Worm (Caenorhabditis elegans) whole organism, young adult: Measurements from ENCODE around the gene ZK1010.10.

ENCODE experiments used
- B0336.3 ChIP-seq: fragments of 200-800 bp; sonication (Bioruptor generic); IDR thresholded peaks from 2 replicates; pipeline ENCODE4 v1.3.6; 2022; ENCODE audit warnings: missing genetic modification characterization, missing compliant biosample characterization
- C17E4.6 ChIP-seq: fragments of 200-800 bp; sonication (Bioruptor generic); IDR thresholded peaks from 2 replicates; pipeline ENCODE4 v1.3.6; 2022; ENCODE audit warnings: missing genetic modification reagents, missing genetic modification characterization, missing compliant biosample characterization
- D2030.7 ChIP-seq: fragments of 200-800 bp; sonication (Bioruptor generic); IDR thresholded peaks from 2 replicates; pipeline ENCODE4 v1.3.6; 2022; ENCODE audit warnings: missing genetic modification reagents, missing genetic modification characterization, missing compliant biosample characterization
- F23B12.7 ChIP-seq: sonication (generic microtip); optimal IDR thresholded peaks from 2 replicates; lab custom pipeline; 2017; ENCODE audit warnings: missing genetic modification characterization, mild to moderate bottlenecking, missing compliant biosample characterization, antibody characterized with exemption, moderate library complexity; ENCODE audit not compliant: insufficient read depth
- F33H1.4 ChIP-seq: fragments of 200-800 bp; sonication (Bioruptor generic); IDR thresholded peaks from 2 replicates; pipeline ENCODE4 v1.3.6; 2022; ENCODE audit warnings: missing genetic modification reagents, missing genetic modification characterization, missing compliant biosample characterization
- F49E8.2 ChIP-seq: sonication (generic microtip); optimal IDR thresholded peaks from 3 replicates; lab custom pipeline; 2017; ENCODE audit warnings: missing genetic modification characterization, mild to moderate bottlenecking, missing compliant biosample characterization, antibody characterized with exemption, moderate library complexity; ENCODE audit not compliant: insufficient read depth
- F57C9.4 ChIP-seq: sonication (generic microtip); optimal IDR thresholded peaks from 2 replicates; lab custom pipeline; 2017; ENCODE audit warnings: mild to moderate bottlenecking, missing genetic modification characterization, missing compliant biosample characterization
- Y53G8AR.9 ChIP-seq: fragments of 200-800 bp; sonication (Bioruptor generic); conservative IDR thresholded peaks from 2 replicates; pipeline ENCODE4 v1.3.6; 2022; ENCODE audit warnings: missing genetic modification reagents, missing genetic modification characterization, missing compliant biosample characterization
- Y56A3A.18 ChIP-seq: fragments of 200-800 bp; sonication (Bioruptor generic); IDR thresholded peaks from 2 replicates; pipeline ENCODE4 v1.3.6; 2022; ENCODE audit warnings: missing genetic modification reagents, missing genetic modification characterization, missing compliant biosample characterization
- Y95B8A.8 ChIP-seq: fragments of 200-800 bp; sonication (Bioruptor generic); IDR thresholded peaks from 2 replicates; pipeline ENCODE4 v1.3.6; 2022; ENCODE audit warnings: missing genetic modification reagents, missing genetic modification characterization, missing compliant biosample characterization
- aptf-3 ChIP-seq: fragments of 200-800 bp; sonication (Bioruptor generic); IDR thresholded peaks from 2 replicates; pipeline ENCODE4 v1.3.6; 2022; ENCODE audit warnings: missing genetic modification characterization, missing compliant biosample characterization
- atf-7 ChIP-seq: sonication (generic microtip); optimal IDR thresholded peaks from 2 replicates; lab custom pipeline; 2017; ENCODE audit warnings: mild to moderate bottlenecking, missing genetic modification characterization, missing compliant biosample characterization
- athp-1 ChIP-seq: sonication (generic microtip); optimal IDR thresholded peaks from 2 replicates; lab custom pipeline; 2017; ENCODE audit warnings: mild to moderate bottlenecking, missing genetic modification characterization, missing compliant biosample characterization
- attf-6 ChIP-seq: fragments of 200-800 bp; sonication (Bioruptor generic); IDR thresholded peaks from 2 replicates; pipeline ENCODE4 v1.3.6; 2022; ENCODE audit warnings: missing genetic modification reagents, missing genetic modification characterization, missing compliant biosample characterization
- bed-2 ChIP-seq: fragments of 200-800 bp; sonication (Bioruptor generic); IDR thresholded peaks from 2 replicates; pipeline ENCODE4 v1.3.6; 2022; ENCODE audit warnings: missing genetic modification reagents, missing genetic modification characterization, missing compliant biosample characterization
- cebp-1 ChIP-seq, 2 experiments: fragments of 200-800 bp in 1 of 2; sonication (Bioruptor generic) in 1 of 2; sonication (generic microtip) in 1 of 2; IDR thresholded peaks in 1 of 2; optimal IDR thresholded peaks in 1 of 2; 2 replicates each; pipeline versions ENCODE4 v1.3.6 to Lab custom; 2017 to 2022; ENCODE audit warnings: missing compliant biosample characterization in 2 of 2, missing genetic modification characterization in 2 of 2, mild to moderate bottlenecking in 1 of 2, missing genetic modification reagents in 1 of 2, moderate library complexity in 1 of 2
- ceh-100 ChIP-seq: fragments of 200-800 bp; sonication (Bioruptor generic); IDR thresholded peaks from 2 replicates; pipeline ENCODE4 v1.3.6; 2022; ENCODE audit warnings: missing genetic modification reagents, missing genetic modification characterization, missing compliant biosample characterization
- ceh-27 ChIP-seq: fragments of 200-800 bp; sonication (Bioruptor generic); optimal IDR thresholded peaks from 2 replicates; lab custom pipeline; 2018; ENCODE audit warnings: mild to moderate bottlenecking, missing genetic modification characterization, moderate library complexity, missing compliant biosample characterization
- ceh-40 ChIP-seq: fragments of 200-800 bp; sonication (Bioruptor generic); IDR thresholded peaks from 2 replicates; pipeline ENCODE4 v1.3.6; 2022; ENCODE audit warnings: missing genetic modification characterization, missing compliant biosample characterization
- ceh-58 ChIP-seq: fragments of 200-800 bp; sonication (Bioruptor generic); IDR thresholded peaks from 2 replicates; pipeline ENCODE4 v1.3.6; 2022; ENCODE audit warnings: missing genetic modification characterization, missing compliant biosample characterization
- ceh-79 ChIP-seq: sonication (generic microtip); optimal IDR thresholded peaks from 2 replicates; lab custom pipeline; 2017; ENCODE audit warnings: mild to moderate bottlenecking, missing genetic modification characterization, missing compliant biosample characterization
- chd-7 ChIP-seq: sonication (generic microtip); optimal IDR thresholded peaks from 2 replicates; lab custom pipeline; 2016; ENCODE audit warnings: mild to moderate bottlenecking, missing genetic modification characterization, moderate library complexity, missing compliant biosample characterization
- egl-44 ChIP-seq: fragments of 200-800 bp; sonication (Bioruptor generic); IDR thresholded peaks from 2 replicates; pipeline ENCODE4 v1.3.6; 2022; ENCODE audit warnings: missing genetic modification reagents, missing genetic modification characterization, missing compliant biosample characterization
- ekl-4 ChIP-seq: fragments of 200-800 bp; sonication (Bioruptor generic); IDR thresholded peaks from 2 replicates; pipeline ENCODE4 v1.3.6; 2022; ENCODE audit warnings: missing genetic modification reagents, missing genetic modification characterization, missing compliant biosample characterization
- fkh-3 ChIP-seq: sonication (generic microtip); optimal IDR thresholded peaks from 2 replicates; lab custom pipeline; 2016; ENCODE audit warnings: mild to moderate bottlenecking, missing genetic modification characterization, missing compliant biosample characterization
- hmg-1.2 ChIP-seq: fragments of 200-800 bp; sonication (Bioruptor generic); IDR thresholded peaks from 2 replicates; pipeline ENCODE4 v1.3.6; 2022; ENCODE audit warnings: missing genetic modification reagents, missing genetic modification characterization, missing compliant biosample characterization
- hrde-1 ChIP-seq: sonication (generic microtip); optimal IDR thresholded peaks from 2 replicates; lab custom pipeline; 2016; ENCODE audit warnings: missing genetic modification characterization, mild to moderate bottlenecking, missing compliant biosample characterization, moderate library complexity, missing genotype, missing genetic modification reagents, borderline replicate concordance
- hsf-1 ChIP-seq: fragments of 200-800 bp; sonication (Bioruptor generic); IDR thresholded peaks from 2 replicates; pipeline ENCODE4 v1.3.6; 2022; ENCODE audit warnings: missing genetic modification reagents, missing genetic modification characterization, missing compliant biosample characterization
- lin-35 ChIP-seq, 3 experiments: fragments of 150-350 bp in 2 of 3; sonication (generic microtip) in 1 of 3; optimal IDR thresholded peaks; 2 replicates each; lab custom pipeline; 2014 to 2018; ENCODE audit warnings: missing biosample characterization in 3 of 3, missing genetic modification characterization in 3 of 3, missing genetic modification reagents in 3 of 3
- lin-54 ChIP-seq: fragments of 200-800 bp; sonication (Bioruptor generic); optimal IDR thresholded peaks from 2 replicates; lab custom pipeline; 2018; ENCODE audit warnings: mild to moderate bottlenecking, missing genetic modification characterization, missing compliant biosample characterization
- lsl-1 ChIP-seq: fragments of 200-800 bp; sonication (Bioruptor generic); optimal IDR thresholded peaks from 2 replicates; lab custom pipeline; 2018; ENCODE audit warnings: mild to moderate bottlenecking, missing genetic modification characterization, moderate library complexity, missing compliant biosample characterization
- madf-10 ChIP-seq: sonication (generic microtip); optimal IDR thresholded peaks from 2 replicates; lab custom pipeline; 2016; ENCODE audit warnings: mild to moderate bottlenecking, missing genetic modification characterization, missing compliant biosample characterization
- madf-3 ChIP-seq: fragments of 200-800 bp; sonication (Bioruptor generic); IDR thresholded peaks from 2 replicates; pipeline ENCODE4 v1.3.6; 2022; ENCODE audit warnings: missing genetic modification reagents, missing genetic modification characterization, missing compliant biosample characterization
- madf-6 ChIP-seq: fragments of 200-800 bp; sonication (Bioruptor generic); IDR thresholded peaks from 2 replicates; pipeline ENCODE4 v1.3.6; 2022; ENCODE audit warnings: missing genetic modification reagents, missing genetic modification characterization, missing compliant biosample characterization
- mcd-1 ChIP-seq: fragments of 200-800 bp; sonication (Bioruptor generic); IDR thresholded peaks from 2 replicates; pipeline ENCODE4 v1.3.6; 2022; ENCODE audit warnings: missing genetic modification reagents, missing genetic modification characterization, missing compliant biosample characterization
- mes-4 ChIP-seq: sonication (generic microtip); optimal IDR thresholded peaks from 2 replicates; lab custom pipeline; 2016; ENCODE audit warnings: missing genotype, missing genetic modification characterization, missing compliant biosample characterization
- nfyb-1 ChIP-seq: fragments of 200-800 bp; sonication (Bioruptor generic); IDR thresholded peaks from 2 replicates; pipeline ENCODE4 v1.3.6; 2022; ENCODE audit warnings: missing genetic modification reagents, missing genetic modification characterization, missing compliant biosample characterization
- pbrm-1 ChIP-seq: fragments of 200-800 bp; sonication (Bioruptor generic); IDR thresholded peaks from 2 replicates; pipeline ENCODE4 v1.3.6; 2022; ENCODE audit warnings: missing genetic modification reagents, missing genetic modification characterization, missing compliant biosample characterization
- snpc-1.1 ChIP-seq: sonication (generic microtip); optimal IDR thresholded peaks from 2 replicates; lab custom pipeline; 2017; ENCODE audit warnings: missing genetic modification characterization, mild to moderate bottlenecking, missing compliant biosample characterization, antibody characterized with exemption, moderate library complexity, missing genotype, missing genetic modification reagents; ENCODE audit not compliant: insufficient read depth
- snpc-1.3 ChIP-seq: sonication (generic microtip); optimal IDR thresholded peaks from 2 replicates; lab custom pipeline; 2017; ENCODE audit warnings: missing genetic modification characterization, mild to moderate bottlenecking, missing compliant biosample characterization, antibody characterized with exemption, moderate library complexity, missing genotype, missing genetic modification reagents; ENCODE audit not compliant: insufficient read depth
- snpc-4 ChIP-seq, 5 experiments: fragments of 150-350 bp in 1 of 5; sonication (generic microtip) in 4 of 5; optimal IDR thresholded peaks; 2 replicates each; lab custom pipeline; 2014 to 2018; ENCODE audit warnings: missing genetic modification characterization in 5 of 5, missing biosample characterization in 3 of 5, antibody characterized with exemption in 2 of 5, mild to moderate bottlenecking in 2 of 5, missing compliant biosample characterization in 2 of 5, missing genotype in 2 of 5, moderate library complexity in 2 of 5, missing genetic modification reagents in 1 of 5
- tlf-1 ChIP-seq: fragments of 200-800 bp; sonication (Bioruptor generic); optimal IDR thresholded peaks from 2 replicates; lab custom pipeline; 2018; ENCODE audit warnings: mild to moderate bottlenecking, missing genetic modification characterization, missing compliant biosample characterization
- xnd-1 ChIP-seq: sonication (generic microtip); optimal IDR thresholded peaks from 2 replicates; lab custom pipeline; 2016; ENCODE audit warnings: missing genotype, missing genetic modification reagents, missing genetic modification characterization, missing compliant biosample characterization
- zim-3 ChIP-seq: sonication (generic microtip); optimal IDR thresholded peaks from 2 replicates; lab custom pipeline; 2017; ENCODE audit warnings: mild to moderate bottlenecking, missing genetic modification characterization, moderate library complexity, missing compliant biosample characterization

Gene ZK1010.10

DNA sequence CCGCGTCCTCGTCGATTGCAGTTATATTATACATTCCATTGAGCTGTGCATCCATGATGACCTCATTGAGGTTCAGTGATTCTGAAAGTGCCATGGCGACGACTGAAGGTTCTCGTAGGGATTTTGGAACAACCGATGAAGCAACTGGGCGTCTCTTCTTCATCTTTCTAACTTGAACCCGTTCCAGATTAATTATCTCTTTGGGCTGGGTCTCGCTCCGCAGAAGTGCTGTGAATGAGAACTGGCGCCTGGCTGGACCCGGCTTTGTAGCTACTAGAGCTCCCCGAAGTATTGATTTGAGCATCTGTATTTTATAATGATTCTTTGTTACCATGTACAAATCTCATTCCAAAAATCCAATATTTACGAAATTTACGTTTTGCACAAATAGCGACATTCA lies 24.6 kb upstream of the ZK1010.10 start, which contains the start of gene ZK1010.2:
Gene ZK1010.2 (minus strand): TSS at position 304 of the 400 bp plus-strand sequence.
- TF ChIP-seq madf-6 (peak; percentile 70), ceh-79 (tag; lab: Kevin White, UChicago) (peak; percentile 26), nfyb-1 (GFP tag; lab: Robert Waterston, UW) (no peak), hrde-1 (tag; lab: Kevin White, UChicago) (peak; percentile 40), madf-10 (tag; lab: Kevin White, UChicago) (no peak), snpc-1.1 (tag; lab: Kevin White, UChicago) (no peak), F33H1.4 (peak; percentile 38; the same call in 1 of the 2 replicates), snpc-4 (GFP tag; optimal IDR thresholded peaks at IDR 0.05; lab: Kevin White, UChicago) (no peak), snpc-4 (tag; optimal IDR thresholded peaks at IDR 0.05; lab: Kevin White, UChicago) (no peak), ceh-27 (no peak), fkh-3 (tag; lab: Kevin White, UChicago) (no peak), egl-44 (GFP tag; lab: Robert Waterston, UW) (0 out of 2 replicates have a peak, but pooled peaks have one; percentile 48), F49E8.2 (tag; lab: Kevin White, UChicago) (peak; percentile 76), lin-35 (GFP tag; optimal IDR thresholded peaks at IDR 0.05; lab: Kevin White, UChicago) (peak in 1 of 3 experiments; percentile 6), Y56A3A.18 (GFP tag; lab: Robert Waterston, UW) (no peak), lin-54 (peak; percentile 78), tlf-1 (GFP tag; lab: Kevin White, UChicago) (peak; percentile 24), ceh-40 (GFP tag; lab: Robert Waterston, UW) (0 out of 2 replicates have a peak, but pooled peaks have one; percentile 25), xnd-1 (tag; lab: Kevin White, UChicago) (peak; percentile 40), snpc-1.3 (tag; lab: Kevin White, UChicago) (no peak), chd-7 (tag; lab: Kevin White, UChicago) (peak; percentile 7), ceh-58 (no peak), atf-7 (tag; lab: Kevin White, UChicago) (no peak), lsl-1 (peak; percentile 30), aptf-3 (GFP tag; lab: Robert Waterston, UW) (no peak), athp-1 (tag; lab: Kevin White, UChicago) (peak; percentile 74), madf-3 (GFP tag; lab: Robert Waterston, UW) (peak; percentile 71; the same call in 1 of the 2 replicates), F57C9.4 (tag; lab: Kevin White, UChicago) (no peak), hsf-1 (peak; percentile 71), Y95B8A.8 (GFP tag; lab: Robert Waterston, UW) (peak; percentile 45; the same call in 1 of the 2 replicates), zim-3 (no peak), F23B12.7 (tag; lab: Kevin White, UChicago) (no peak), B0336.3 (GFP tag; lab: Robert Waterston, UW) (peak; percentile 92), Y53G8AR.9 (GFP tag; lab: Robert Waterston, UW) (peak; percentile 80; the same call in 1 of the 2 replicates), C17E4.6 (peak; percentile 6; the same call in 1 of the 2 replicates), ceh-100 (peak; percentile 63; the same call in 1 of the 2 replicates), mes-4 (peak; percentile 11), hmg-1.2 (GFP tag; lab: Robert Waterston, UW) (peak; percentile 29; the same call in 1 of the 2 replicates), bed-2 (no peak), attf-6 (0 out of 2 replicates have a peak, but pooled peaks have one; percentile 54), D2030.7 (GFP tag; lab: Robert Waterston, UW) (peak; percentile 41; the same call in 1 of the 2 replicates), cebp-1 (GFP tag; IDR thresholded peaks at IDR 0.05; lab: Robert Waterston, UW) (no peak), cebp-1 (tag; optimal IDR thresholded peaks at IDR 0.05; lab: Kevin White, UChicago) (peak; percentile 5), pbrm-1 (GFP tag; lab: Robert Waterston, UW) (peak; percentile 33; the same call in 1 of the 2 replicates), mcd-1 (GFP tag; lab: Robert Waterston, UW) (peak; percentile 71), ekl-4 (GFP tag; lab: Robert Waterston, UW) (peak; percentile 74)
